Fruit fly (Drosophila melanogaster) whole organism, pupa: ENCODE measurements around the gene Rpn10.
A peak's percentile ranks its signal among the peaks of the same experiment; 100 is the strongest.

Experiments used
- CG10348 ChIP-seq: fragments of 200-800 bp; sonication (Bioruptor generic); IDR thresholded peaks from 2 replicates; pipeline ENCODE4 v1.3.6; 2022; ENCODE audit warnings: missing biosample characterization, missing genetic modification characterization
- CG12605 ChIP-seq: fragments of 200-800 bp; sonication (Bioruptor generic); IDR thresholded peaks from 2 replicates; pipeline ENCODE4 v1.3.6; 2022; ENCODE audit warnings: missing biosample characterization, missing genetic modification characterization
- CG13204 ChIP-seq: fragments of 200-800 bp; sonication (Bioruptor generic); optimal IDR thresholded peaks from 2 replicates; lab custom pipeline; 2018; ENCODE audit warnings: missing biosample characterization, mild to moderate bottlenecking, missing genetic modification characterization, moderate library complexity
- CG14655 ChIP-seq: fragments of 200-800 bp; sonication (Bioruptor generic); optimal IDR thresholded peaks from 3 replicates; lab custom pipeline; 2017; ENCODE audit warnings: mild to moderate bottlenecking, missing biosample characterization, missing genetic modification reagents, missing genetic modification characterization
- CG15710 ChIP-seq: fragments of 200-800 bp; sonication (Bioruptor generic); optimal IDR thresholded peaks from 2 replicates; lab custom pipeline; 2018; ENCODE audit warnings: missing biosample characterization, mild to moderate bottlenecking, missing genetic modification characterization, moderate library complexity
- CG17806 ChIP-seq: fragments of 200-800 bp; sonication (Bioruptor generic); optimal IDR thresholded peaks from 2 replicates; lab custom pipeline; 2018; ENCODE audit warnings: missing biosample characterization, mild to moderate bottlenecking, missing genetic modification characterization, moderate library complexity
- CG32121 ChIP-seq: fragments of 200-800 bp; sonication (Bioruptor generic); IDR thresholded peaks from 2 replicates; pipeline ENCODE4 v1.3.6; 2022; ENCODE audit warnings: missing biosample characterization, missing genetic modification characterization
- CG34367 ChIP-seq: fragments of 200-800 bp; sonication (Bioruptor generic); optimal IDR thresholded peaks from 2 replicates; lab custom pipeline; 2018; ENCODE audit warnings: missing biosample characterization, mild to moderate bottlenecking, missing genetic modification characterization
- CG4496 ChIP-seq: fragments of 200-800 bp; sonication (Bioruptor generic); IDR thresholded peaks from 3 replicates; pipeline ENCODE4 v1.3.6; 2022; ENCODE audit warnings: missing biosample characterization, missing genetic modification characterization
- CG8159 ChIP-seq: fragments of 200-800 bp; sonication (Bioruptor generic); optimal IDR thresholded peaks from 3 replicates; lab custom pipeline; 2018; ENCODE audit warnings: missing biosample characterization, mild to moderate bottlenecking, missing genetic modification characterization, moderate library complexity
- CG8301 ChIP-seq: fragments of 200-800 bp; sonication (Bioruptor generic); optimal IDR thresholded peaks from 2 replicates; lab custom pipeline; 2018; ENCODE audit warnings: missing biosample characterization, mild to moderate bottlenecking, missing genetic modification characterization
- CG9948 ChIP-seq: fragments of 200-800 bp; sonication (Bioruptor generic); optimal IDR thresholded peaks from 2 replicates; lab custom pipeline; 2018; ENCODE audit warnings: missing biosample characterization, mild to moderate bottlenecking, missing genetic modification characterization, moderate library complexity
- D1 ChIP-seq: fragments of 200-800 bp; sonication (Bioruptor generic); optimal IDR thresholded peaks from 2 replicates; lab custom pipeline; 2018; ENCODE audit warnings: missing biosample characterization, mild to moderate bottlenecking, missing genetic modification characterization, moderate library complexity
- EcR ChIP-seq: fragments of 200-800 bp; sonication (Bioruptor generic); optimal IDR thresholded peaks from 3 replicates; lab custom pipeline; 2019; ENCODE audit warnings: missing biosample characterization, missing genetic modification characterization, mild to moderate bottlenecking, moderate library complexity, missing genetic modification reagents
- Ets98B ChIP-seq: fragments of 200-800 bp; sonication (Bioruptor generic); IDR thresholded peaks from 2 replicates; pipeline ENCODE4 v1.3.6; 2022; ENCODE audit warnings: missing biosample characterization, missing genetic modification characterization
- Pif1A ChIP-seq: fragments of 200-800 bp; sonication (Bioruptor generic); optimal IDR thresholded peaks from 3 replicates; lab custom pipeline; 2016; ENCODE audit warnings: missing biosample characterization, missing genetic modification characterization
- Pif1B ChIP-seq: fragments of 200-800 bp; sonication (Bioruptor generic); optimal IDR thresholded peaks from 3 replicates; lab custom pipeline; 2016; ENCODE audit warnings: missing biosample characterization, missing genetic modification characterization
- Snoo ChIP-seq: fragments of 200-800 bp; sonication (Bioruptor generic); optimal IDR thresholded peaks from 3 replicates; lab custom pipeline; 2017; ENCODE audit warnings: missing biosample characterization, mild to moderate bottlenecking, missing genetic modification characterization, inconsistent platforms
- fd96Ca ChIP-seq: fragments of 200-800 bp; sonication (Bioruptor generic); IDR thresholded peaks from 3 replicates; pipeline ENCODE4 v1.3.6; 2022; ENCODE audit warnings: missing biosample characterization, missing genetic modification characterization
- gl ChIP-seq: fragments of 200-800 bp; sonication (Bioruptor generic); optimal IDR thresholded peaks from 2 replicates; lab custom pipeline; 2018; ENCODE audit warnings: missing biosample characterization, mild to moderate bottlenecking, missing genetic modification characterization
- rn ChIP-seq: fragments of 200-800 bp; sonication (Bioruptor generic); IDR thresholded peaks from 2 replicates; pipeline ENCODE4 v1.3.6; 2022; ENCODE audit warnings: missing biosample characterization, missing genetic modification characterization

Rpn10 gene

dm6 chr3L:21524071-21524889, 12.5 kb upstream of the Rpn10 start:
- TF ChIP-seq D1 (tag; lab: Kevin White, UChicago) (no peak), fd96Ca (GFP tag; lab: Robert Waterston, UW) (no peak), gl (tag; lab: Kevin White, UChicago) (no peak), CG9948 (tag; lab: Kevin White, UChicago) (peak; percentile 4), CG15710 (tag; lab: Kevin White, UChicago) (peak; percentile 33), CG32121 (peak; percentile 67), CG10348 (GFP tag; lab: Robert Waterston, UW) (no peak), Ets98B (peak; percentile 60), CG4496 (GFP tag; lab: Robert Waterston, UW) (no peak; the same call in 2 of the 3 replicates), CG34367 (no peak), Pif1A (GFP tag; lab: Kevin White, UChicago) (no peak), CG8301 (peak; percentile 44), CG8159 (tag; lab: Kevin White, UChicago) (no peak), CG12605 (no peak), CG17806 (tag; lab: Kevin White, UChicago) (peak; percentile 38), rn (no peak; the same call in 1 of the 2 replicates), CG13204 (GFP tag; lab: Kevin White, UChicago) (no peak), Snoo (tag; lab: Kevin White, UChicago) (peak; percentile 16), EcR (GFP tag; lab: Kevin White, UChicago) (no peak), Pif1B (GFP tag; lab: Kevin White, UChicago) (peak; percentile 54), CG14655 (GFP tag; lab: Kevin White, UChicago) (no peak)

- TF ChIP-seq gl (tag; lab: Kevin White, UChicago) (no peak), CG34367 (no peak), rn (no peak), EcR (GFP tag; lab: Kevin White, UChicago) (no peak), CG17806 (tag; lab: Kevin White, UChicago) (no peak), CG13204 (GFP tag; lab: Kevin White, UChicago) (no peak), CG8301 (no peak), Snoo (tag; lab: Kevin White, UChicago) (no peak), D1 (tag; lab: Kevin White, UChicago) (no peak), fd96Ca (GFP tag; lab: Robert Waterston, UW) (no peak), CG9948 (tag; lab: Kevin White, UChicago) (no peak), CG14655 (GFP tag; lab: Kevin White, UChicago) (no peak)
- TF ChIP-seq, all 21 proteins: peak for 0
These were observed 7.7 kb upstream of the Rpn10 start, which contains the start of gene Arv1 for dm6 chr3L:21529108-21529507. TSS of gene Arv1 (minus strand) at chr3L:21529333.

dm6 chr3L:21533270-21533948, 3.4 kb upstream of the Rpn10 start, which contains the start of gene Mkrn1:
TSS of gene Mkrn1 (minus strand) at chr3L:21533713.
- TF ChIP-seq Snoo (tag; lab: Kevin White, UChicago) (no peak), CG34367 (no peak), CG12605 (no peak), CG8301 (no peak), CG8159 (tag; lab: Kevin White, UChicago) (no peak), CG32121 (no peak), CG10348 (GFP tag; lab: Robert Waterston, UW) (no peak), Pif1A (GFP tag; lab: Kevin White, UChicago) (no peak), CG17806 (tag; lab: Kevin White, UChicago) (no peak), CG4496 (GFP tag; lab: Robert Waterston, UW) (no peak), CG13204 (GFP tag; lab: Kevin White, UChicago) (no peak)

dm6 chr3L:21534360-21534759, 2.4 kb upstream of the Rpn10 start, which contains the start of gene ppk5:
TSS of gene ppk5 (plus strand) at chr3L:21534660.
- no peak for TF ChIP-seq fd96Ca (GFP tag; lab: Robert Waterston, UW)
- no peak for TF ChIP-seq EcR (GFP tag; lab: Kevin White, UChicago)
- no peak for TF ChIP-seq CG32121
- no peak for TF ChIP-seq rn
- TF ChIP-seq CG13204 (GFP tag; lab: Kevin White, UChicago) = no peak
- TF ChIP-seq CG17806 (tag; lab: Kevin White, UChicago) = no peak
- no peak for TF ChIP-seq CG15710 (tag; lab: Kevin White, UChicago)
- TF ChIP-seq Pif1B (GFP tag; lab: Kevin White, UChicago) = no peak
- no peak for TF ChIP-seq CG9948 (tag; lab: Kevin White, UChicago)
- TF ChIP-seq Ets98B = no peak
- TF ChIP-seq, all 21 proteins: peak for 0

dm6 chr3L:21538893-21539244, 2.1 kb downstream of the Rpn10 start:
- TF ChIP-seq Pif1A (GFP tag; lab: Kevin White, UChicago) (no peak), CG10348 (GFP tag; lab: Robert Waterston, UW) (no peak)
- TF ChIP-seq, all 21 proteins: peak for 0
